Fruit fly (Drosophila melanogaster) whole organism, prepupa: ENCODE measurements around the gene CG13390.

Source experiments
- Blimp-1 ChIP-seq: fragments of 200-800 bp; sonication (Bioruptor generic); optimal IDR thresholded peaks from 3 replicates; lab custom pipeline; 2017; ENCODE audit warnings: missing biosample characterization, missing genetic modification characterization, mild to moderate bottlenecking, moderate library complexity, missing genetic modification reagents
- CG10631 ChIP-seq: fragments of 200-800 bp; sonication (Bioruptor generic); optimal IDR thresholded peaks from 2 replicates; lab custom pipeline; 2016; ENCODE audit warnings: missing biosample characterization, missing genetic modification characterization
- CG10669 ChIP-seq: fragments of 200-800 bp; sonication (Bioruptor generic); optimal IDR thresholded peaks from 3 replicates; lab custom pipeline; 2018; ENCODE audit warnings: missing biosample characterization, mild to moderate bottlenecking, missing genetic modification characterization, moderate library complexity
- CG11294 ChIP-seq: fragments of 200-800 bp; sonication (Bioruptor generic); IDR thresholded peaks from 2 replicates; pipeline ENCODE4 v1.3.6; 2022; ENCODE audit warnings: missing biosample characterization, missing genetic modification characterization
- CG11902 ChIP-seq: fragments of 200-800 bp; sonication (Bioruptor generic); optimal IDR thresholded peaks from 3 replicates; lab custom pipeline; 2016; ENCODE audit warnings: missing biosample characterization, missing genetic modification characterization
- CG15336 ChIP-seq: fragments of 200-800 bp; sonication (Bioruptor generic); IDR thresholded peaks from 2 replicates; pipeline ENCODE4 v1.3.6; 2022; ENCODE audit warnings: missing biosample characterization, missing genetic modification characterization
- CG1621 ChIP-seq: fragments of 200-800 bp; sonication (Bioruptor generic); optimal IDR thresholded peaks from 3 replicates; lab custom pipeline; 2018; ENCODE audit warnings: missing biosample characterization, mild to moderate bottlenecking, missing genetic modification characterization
- CG3032 ChIP-seq: fragments of 200-800 bp; optimal IDR thresholded peaks from 2 replicates; lab custom pipeline; 2019; ENCODE audit warnings: missing biosample characterization, mild to moderate bottlenecking, missing genetic modification characterization, moderate library complexity
- CG3919 ChIP-seq: fragments of 200-800 bp; sonication (Bioruptor generic); optimal IDR thresholded peaks from 3 replicates; lab custom pipeline; 2016; ENCODE audit warnings: missing biosample characterization, missing genetic modification characterization
- CG6276 ChIP-seq: fragments of 200-800 bp; sonication (Bioruptor generic); optimal IDR thresholded peaks from 2 replicates; lab custom pipeline; 2017; ENCODE audit warnings: missing biosample characterization, mild to moderate bottlenecking, missing genetic modification characterization
- CG6808 ChIP-seq: fragments of 200-800 bp; sonication (Bioruptor generic); optimal IDR thresholded peaks from 3 replicates; lab custom pipeline; 2017; ENCODE audit warnings: missing biosample characterization, missing genetic modification characterization, mild to moderate bottlenecking, moderate library complexity, missing genetic modification reagents
- CG7368 ChIP-seq: fragments of 200-800 bp; sonication (Bioruptor generic); optimal IDR thresholded peaks from 3 replicates; lab custom pipeline; 2016; ENCODE audit warnings: missing biosample characterization, missing genetic modification characterization
- CG8119 ChIP-seq: fragments of 200-800 bp; sonication (Bioruptor generic); IDR thresholded peaks from 3 replicates; pipeline ENCODE4 v1.3.6; 2022; ENCODE audit warnings: missing biosample characterization, missing genetic modification characterization
- CG9139 ChIP-seq: fragments of 200-800 bp; sonication (Bioruptor generic); optimal IDR thresholded peaks from 3 replicates; lab custom pipeline; 2017; ENCODE audit warnings: missing biosample characterization, mild to moderate bottlenecking, missing genetic modification characterization
- Eip75B ChIP-seq: fragments of 200-800 bp; sonication (Bioruptor generic); optimal IDR thresholded peaks from 3 replicates; lab custom pipeline; 2016; ENCODE audit warnings: missing biosample characterization, missing genetic modification characterization
- Eip78C ChIP-seq: fragments of 200-800 bp; sonication (Bioruptor generic); peaks from one replicate; lab custom pipeline; 2016; ENCODE audit warnings: missing biosample characterization, missing genetic modification characterization
- Eip93F ChIP-seq: fragments of 200-800 bp; sonication (Bioruptor generic); optimal IDR thresholded peaks from 2 replicates; lab custom pipeline; 2016; ENCODE audit warnings: missing biosample characterization, mild to moderate bottlenecking, missing genetic modification characterization
- Ets21C ChIP-seq: fragments of 200-800 bp; sonication (Bioruptor generic); optimal IDR thresholded peaks from 3 replicates; lab custom pipeline; 2016; ENCODE audit warnings: missing biosample characterization, missing genetic modification characterization
- Ets96B ChIP-seq: fragments of 200-800 bp; optimal IDR thresholded peaks from 2 replicates; lab custom pipeline; 2019; ENCODE audit warnings: missing biosample characterization, mild to moderate bottlenecking, missing genetic modification characterization, moderate library complexity
- Gug ChIP-seq: fragments of 200-800 bp; sonication (Bioruptor generic); IDR thresholded peaks from 2 replicates; pipeline ENCODE4 v1.3.6; 2022; ENCODE audit warnings: missing biosample characterization, missing genetic modification characterization
- Hr38 ChIP-seq: sonication (Bioruptor generic); optimal IDR thresholded peaks from 2 replicates; lab custom pipeline; 2016; ENCODE audit warnings: missing biosample characterization, missing genetic modification characterization
- Hr39 ChIP-seq: fragments of 200-800 bp; sonication (Bioruptor generic); optimal IDR thresholded peaks from 2 replicates; lab custom pipeline; 2016; ENCODE audit warnings: missing biosample characterization, missing genetic modification characterization
- Met ChIP-seq: fragments of 200-800 bp; sonication (Bioruptor generic); optimal IDR thresholded peaks from 3 replicates; lab custom pipeline; 2016; ENCODE audit warnings: missing biosample characterization, missing genetic modification characterization
- OdsH ChIP-seq: fragments of 200-800 bp; sonication (Bioruptor generic); optimal IDR thresholded peaks from 3 replicates; lab custom pipeline; 2016; ENCODE audit warnings: missing biosample characterization, missing genetic modification characterization
- Smox ChIP-seq: fragments of 200-800 bp; sonication (Bioruptor generic); optimal IDR thresholded peaks from 3 replicates; lab custom pipeline; 2016; ENCODE audit warnings: missing biosample characterization, missing genetic modification characterization
- Sox102F ChIP-seq: fragments of 200-800 bp; sonication (Bioruptor generic); optimal IDR thresholded peaks from 2 replicates; lab custom pipeline; 2016; ENCODE audit warnings: missing biosample characterization, mild to moderate bottlenecking, missing genetic modification characterization
- Sox14 ChIP-seq: fragments of 200-800 bp; sonication (Bioruptor generic); optimal IDR thresholded peaks from 3 replicates; lab custom pipeline; 2016; ENCODE audit warnings: missing biosample characterization, missing genetic modification characterization
- Sox15 ChIP-seq: fragments of 200-800 bp; sonication (Bioruptor generic); optimal IDR thresholded peaks from 3 replicates; lab custom pipeline; 2016; ENCODE audit warnings: missing biosample characterization, missing genetic modification characterization
- achi ChIP-seq: fragments of 200-800 bp; sonication (Bioruptor generic); optimal IDR thresholded peaks from 3 replicates; lab custom pipeline; 2016; ENCODE audit warnings: missing biosample characterization, missing genetic modification characterization
- dac ChIP-seq: fragments of 200-800 bp; sonication (Bioruptor generic); optimal IDR thresholded peaks from 2 replicates; lab custom pipeline; 2017; ENCODE audit warnings: missing biosample characterization, mild to moderate bottlenecking, missing genetic modification characterization
- esn ChIP-seq: fragments of 200-800 bp; sonication (Bioruptor generic); optimal IDR thresholded peaks from 2 replicates; lab custom pipeline; 2016; ENCODE audit warnings: missing biosample characterization, mild to moderate bottlenecking, missing genetic modification characterization, moderate library complexity
- fd59A ChIP-seq: fragments of 200-800 bp; sonication (Bioruptor generic); optimal IDR thresholded peaks from 2 replicates; lab custom pipeline; 2017; ENCODE audit warnings: missing biosample characterization, mild to moderate bottlenecking, missing genetic modification characterization, missing genetic modification reagents
- fd85E ChIP-seq: fragments of 200-800 bp; sonication (Bioruptor generic); optimal IDR thresholded peaks from 3 replicates; lab custom pipeline; 2016; ENCODE audit warnings: missing biosample characterization, missing genetic modification characterization
- fkh ChIP-seq: fragments of 200-800 bp; sonication (Bioruptor generic); optimal IDR thresholded peaks from 3 replicates; lab custom pipeline; 2017; ENCODE audit warnings: missing biosample characterization, mild to moderate bottlenecking, missing genetic modification characterization, moderate library complexity
- net ChIP-seq: fragments of 200-800 bp; sonication (Bioruptor generic); optimal IDR thresholded peaks from 3 replicates; lab custom pipeline; 2016; ENCODE audit warnings: missing biosample characterization, missing genetic modification characterization
- pdm3 ChIP-seq: fragments of 200-800 bp; sonication (Bioruptor generic); optimal IDR thresholded peaks from 3 replicates; lab custom pipeline; 2016; ENCODE audit warnings: missing biosample characterization, missing genetic modification characterization
- salr ChIP-seq, 2 experiments: fragments of 200-800 bp; sonication (Bioruptor generic); optimal IDR thresholded peaks; 3 replicates each; lab custom pipeline; 2016 to 2018; ENCODE audit warnings: missing biosample characterization in 2 of 2, missing genetic modification characterization in 2 of 2, mild to moderate bottlenecking in 1 of 2
- spab ChIP-seq: fragments of 200-800 bp; sonication (Bioruptor generic); optimal IDR thresholded peaks from 2 replicates; lab custom pipeline; 2017; ENCODE audit warnings: missing biosample characterization, mild to moderate bottlenecking, missing genetic modification characterization, missing genetic modification reagents
- ss ChIP-seq, 2 experiments: fragments of 200-800 bp; sonication (Bioruptor generic); optimal IDR thresholded peaks; 2 replicates in 1 of 2; 3 replicates in 1 of 2; lab custom pipeline; 2017 to 2018; ENCODE audit warnings: mild to moderate bottlenecking in 2 of 2, missing biosample characterization in 2 of 2, missing genetic modification characterization in 2 of 2, moderate library complexity in 1 of 2
- svp ChIP-seq: fragments of 200-800 bp; sonication (Bioruptor generic); peaks from one replicate; lab custom pipeline; 2016; ENCODE audit warnings: missing biosample characterization, missing genetic modification characterization
- vri ChIP-seq: fragments of 200-800 bp; sonication (Bioruptor generic); optimal IDR thresholded peaks from 3 replicates; lab custom pipeline; 2016; ENCODE audit warnings: missing biosample characterization, mild to moderate bottlenecking, missing genetic modification characterization

CG13390 gene

dm6 chr2L:8419382-8419940, 42.9 kb upstream of the CG13390 start (continued):
- peak; percentile 28 for TF ChIP-seq Ets96B (tag; lab: Kevin White, UChicago)
- no peak for TF ChIP-seq Smox (GFP tag; lab: Kevin White, UChicago)
- no peak for TF ChIP-seq salr (GFP tag; optimal IDR thresholded peaks at IDR 0.05; lab: Kevin White, UChicago)
- TF ChIP-seq Gug = no peak
- TF ChIP-seq Ets21C (GFP tag; lab: Kevin White, UChicago) = no peak

dm6 chr2L:8418113-8418885, 41.7 kb upstream of the CG13390 start:
- TF ChIP-seq CG8119 (0 out of 3 replicates have a peak, but pooled peaks have one; percentile 17), CG3919 (no peak), CG9139 (peak; percentile 38), salr (GFP tag; optimal IDR thresholded peaks at IDR 0.05; lab: Kevin White, UChicago) (no peak), CG3032 (no peak), CG1621 (tag; lab: Kevin White, UChicago) (no peak), Eip78C (GFP tag; lab: Kevin White, UChicago) (peak; percentile 61), dac (no peak), Sox14 (no peak), Hr38 (GFP tag; lab: Kevin White, UChicago) (no peak), svp (GFP tag; lab: Kevin White, UChicago) (peak; percentile 57), ss (GFP tag; optimal IDR thresholded peaks at IDR 0.05; lab: Kevin White, UChicago) (peak; percentile 36 to 49), spab (peak; percentile 11), CG6808 (GFP tag; lab: Kevin White, UChicago) (peak; percentile 32), CG6276 (GFP tag; lab: Kevin White, UChicago) (peak; percentile 22), CG7368 (GFP tag; lab: Kevin White, UChicago) (no peak), CG11902 (GFP tag; lab: Kevin White, UChicago) (no peak)

dm6 chr2L:8417562-8417961, 41.0 kb upstream of the CG13390 start:
- TF ChIP-seq Eip78C (GFP tag; lab: Kevin White, UChicago) = peak; percentile 52
- TF ChIP-seq svp (GFP tag; lab: Kevin White, UChicago) = peak; percentile 31
- peak; percentile 4 for TF ChIP-seq Blimp-1 (GFP tag; lab: Kevin White, UChicago)
- TF ChIP-seq spab = no peak
- TF ChIP-seq Eip93F (GFP tag; lab: Kevin White, UChicago) = no peak
- TF ChIP-seq CG11294 = no peak
- no peak for TF ChIP-seq dac
- TF ChIP-seq fkh (GFP tag; lab: Kevin White, UChicago) = peak; percentile 34
- TF ChIP-seq vri (GFP tag; lab: Kevin White, UChicago) = peak; percentile 20
- no peak for TF ChIP-seq CG10631 (GFP tag; lab: Kevin White, UChicago)
- TF ChIP-seq esn (GFP tag; lab: Kevin White, UChicago) = peak; percentile 23
- no peak for TF ChIP-seq Met (GFP tag; lab: Kevin White, UChicago)
- no peak for TF ChIP-seq pdm3 (GFP tag; lab: Kevin White, UChicago)
- TF ChIP-seq Hr38 (GFP tag; lab: Kevin White, UChicago) = no peak
- TF ChIP-seq Eip75B (GFP tag; lab: Kevin White, UChicago) = no peak

dm6 chr2L:8416350-8417046, 39.9 kb upstream of the CG13390 start:
- peak; percentile 82 to 90 for TF ChIP-seq ss (GFP tag; optimal IDR thresholded peaks at IDR 0.05; lab: Kevin White, UChicago)
- peak; percentile 73 for TF ChIP-seq CG10631 (GFP tag; lab: Kevin White, UChicago)
- TF ChIP-seq Ets21C (GFP tag; lab: Kevin White, UChicago) = peak; percentile 60
- peak; percentile 71 for TF ChIP-seq CG1621 (tag; lab: Kevin White, UChicago)
- peak; percentile 73 for TF ChIP-seq Smox (GFP tag; lab: Kevin White, UChicago)
- peak; percentile 72 for TF ChIP-seq achi (GFP tag; lab: Kevin White, UChicago)
- TF ChIP-seq Hr39 (GFP tag; lab: Kevin White, UChicago) = peak; percentile 78
- TF ChIP-seq CG8119 = peak; percentile 55; the same call in 2 of the 3 replicates
- TF ChIP-seq fd85E (GFP tag; lab: Kevin White, UChicago) = peak; percentile 62
- peak; percentile 7 for TF ChIP-seq Sox15 (GFP tag; lab: Kevin White, UChicago)
- no peak for TF ChIP-seq Eip93F (GFP tag; lab: Kevin White, UChicago)
- TF ChIP-seq Sox102F (GFP tag; lab: Kevin White, UChicago) = peak; percentile 88
- peak; percentile 60 for TF ChIP-seq CG15336 (GFP tag; lab: Robert Waterston, UW)
- peak; percentile 58 for TF ChIP-seq OdsH
- peak; percentile 32 to 63 for TF ChIP-seq salr (GFP tag; optimal IDR thresholded peaks at IDR 0.05; lab: Kevin White, UChicago)
- peak; percentile 77 for TF ChIP-seq CG10669 (GFP tag; lab: Kevin White, UChicago)
- TF ChIP-seq CG3032 = peak; percentile 63
- TF ChIP-seq Ets96B (tag; lab: Kevin White, UChicago) = peak; percentile 76
- peak; percentile 65 for TF ChIP-seq fd59A (GFP tag; lab: Kevin White, UChicago)
- TF ChIP-seq net (GFP tag; lab: Kevin White, UChicago) = peak; percentile 59
- peak; percentile 55 for TF ChIP-seq vri (GFP tag; lab: Kevin White, UChicago)
- peak; percentile 47 for TF ChIP-seq CG9139
